In the genomic region with DNA sequence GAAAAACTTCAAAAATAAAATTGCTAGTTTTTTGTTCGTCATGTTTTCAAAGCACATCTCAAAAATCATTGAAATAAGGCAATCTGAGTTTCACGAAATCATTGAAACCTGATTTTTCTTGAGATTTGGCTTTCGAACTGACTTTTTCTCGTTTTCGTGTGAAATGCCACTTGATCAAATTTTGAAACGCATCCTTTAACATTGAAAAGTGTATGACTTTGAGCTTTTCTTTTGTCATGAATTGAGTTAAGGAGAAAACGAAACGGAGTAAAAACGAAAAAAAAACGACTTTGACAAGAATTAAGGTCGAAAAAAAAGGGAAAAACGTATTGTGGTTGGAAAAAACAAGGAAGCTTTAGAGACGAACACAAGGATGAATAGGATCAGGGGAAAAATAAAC, we compare ENCODE assay signal across 4 worm cellular contexts.
TF ChIP-seq lines count a peak whose summit lies in the region.

No protein-coding gene starts in this region.

TF ChIP-seq in whole organism, L1 larva, 84 proteins besides CTCF, POLR2A, EP300 and RAD21:
- TF ChIP-seq unc-62 (GFP tag; optimal IDR thresholded peaks at IDR 0.05; lab: Kevin White, UChicago): no peak
- TF ChIP-seq fkh-10 (GFP tag; optimal IDR thresholded peaks at IDR 0.05; lab: Kevin White, UChicago): peak; percentile 72
- peak; percentile 16 for TF ChIP-seq lin-14 (GFP tag; optimal IDR thresholded peaks at IDR 0.05; lab: Kevin White, UChicago)

TF ChIP-seq in whole organism, L3 larva, 47 proteins besides CTCF, POLR2A, EP300 and RAD21:
- no peak for TF ChIP-seq hmg-11 (tag; optimal IDR thresholded peaks at IDR 0.05; lab: Kevin White, UChicago)
- TF ChIP-seq fkh-10 (GFP tag; optimal IDR thresholded peaks at IDR 0.05; lab: Kevin White, UChicago): peak; percentile 45

TF ChIP-seq in whole organism, L4 larva, 104 proteins besides CTCF, POLR2A, EP300 and RAD21:
- no peak for TF ChIP-seq ceh-28 (tag; optimal IDR thresholded peaks at IDR 0.05; lab: Kevin White, UChicago)
- peak; percentile 74 for TF ChIP-seq fkh-10 (GFP tag; optimal IDR thresholded peaks at IDR 0.05; lab: Kevin White, UChicago)
- TF ChIP-seq spr-1 (tag; optimal IDR thresholded peaks at IDR 0.05; lab: Kevin White, UChicago): no peak
- no peak for TF ChIP-seq ama-1 (optimal IDR thresholded peaks at IDR 0.05; lab: Kevin White, UChicago)

TF ChIP-seq in whole organism, mixed stage, embryonic, 35 proteins besides CTCF, POLR2A, EP300 and RAD21:
- no peak for TF ChIP-seq lin-13 (tag; optimal IDR thresholded peaks at IDR 0.05; lab: Kevin White, UChicago)
- TF ChIP-seq ces-1 (GFP tag; optimal IDR thresholded peaks at IDR 0.05; lab: Kevin White, UChicago): peak; percentile 9
- no peak for TF ChIP-seq mep-1 (tag; optimal IDR thresholded peaks at IDR 0.05; lab: Kevin White, UChicago)
- no peak for TF ChIP-seq snpc-4 (tag; optimal IDR thresholded peaks at IDR 0.05; lab: Kevin White, UChicago)

Comparison
In these comparisons a context has a peak if more than half of its experiments do, and no peak if none do; other contexts are left out.
1. Of the 29 proteins assayed by ChIP-seq in both whole organism, L4 larva and whole organism, L1 larva: peak only in whole organism, L4 larva: none; only in whole organism, L1 larva: none; in both: fkh-10; in neither: 28.